Fruit fly (Drosophila melanogaster): Measurements from ENCODE around the gene CG31523.

CG31523 gene

dm6 chr3R:4433441-4434077 is 45.4 kb downstream of the CG31523 start, which contains the start of the genes eIF3a and CG1074 (continued):
- 0 out of 3 replicates have a peak, but pooled peaks have one; percentile 33 for TF ChIP-seq CG11695 (GFP tag; IDR thresholded peaks at IDR 0.05)
- no peak for TF ChIP-seq klu (GFP tag; IDR thresholded peaks at IDR 0.05)
- TF ChIP-seq Nf-YC (tag; optimal IDR thresholded peaks at IDR 0.05) = peak; percentile 64
- peak; percentile 56; the same call in 1 of the 4 replicates for TF ChIP-seq Gug (GFP tag; IDR thresholded peaks at IDR 0.05)
- peak; percentile 87 for TF ChIP-seq HmgZ (tag; optimal IDR thresholded peaks at IDR 0.05)
- peak; percentile 24 for TF ChIP-seq CG7556 (GFP tag; optimal IDR thresholded peaks at IDR 0.05)
- peak; percentile 50 for TF ChIP-seq Xrp1 (GFP tag; IDR thresholded peaks at IDR 0.05)
- peak; percentile 80 for TF ChIP-seq CG32532 (GFP tag; IDR thresholded peaks at IDR 0.05)
- TF ChIP-seq Abd-B (GFP tag; optimal IDR thresholded peaks at IDR 0.05) = no peak
- TF ChIP-seq MTF-1 (GFP tag; optimal IDR thresholded peaks at IDR 0.05; ENCODE audit: borderline replicate concordance) = peak; percentile 55
- TF ChIP-seq CG11456 (GFP tag; IDR thresholded peaks at IDR 0.05) = peak; percentile 86
- TF ChIP-seq HLH3B (GFP tag; IDR thresholded peaks at IDR 0.05) = no peak
- TF ChIP-seq tna (GFP tag; IDR thresholded peaks at IDR 0.05; ENCODE audit: partially characterized antibody) = peak; percentile 94
- peak; percentile 67 for TF ChIP-seq CG10431 (GFP tag; optimal IDR thresholded peaks at IDR 0.05)
- peak; percentile 62 for TF ChIP-seq CG17359 (tag; optimal IDR thresholded peaks at IDR 0.05)
- peak; percentile 36 for TF ChIP-seq CG9876 (GFP tag; optimal IDR thresholded peaks at IDR 0.05)
- no peak for TF ChIP-seq CG17568 (GFP tag; optimal IDR thresholded peaks at IDR 0.05)
- no peak for TF ChIP-seq fru (optimal IDR thresholded peaks at IDR 0.05)
- TF ChIP-seq Hey (tag; optimal IDR thresholded peaks at IDR 0.05) = no peak
- TF ChIP-seq pan (optimal IDR thresholded peaks at IDR 0.05) = no peak
- TF ChIP-seq pan (GFP tag; optimal IDR thresholded peaks at IDR 0.05 in 1 of 2, IDR thresholded peaks at IDR 0.05 in 1 of 2) = peak in 1 of 2 experiments; percentile 69
- peak; percentile 95 for TF ChIP-seq CG12659 (GFP tag; optimal IDR thresholded peaks at IDR 0.05)
- peak; percentile 75 for TF ChIP-seq nerfin-1 (tag; optimal IDR thresholded peaks at IDR 0.05)
- TF ChIP-seq CG9215 (GFP tag; IDR thresholded peaks at IDR 0.05) = no peak
- no peak for TF ChIP-seq CG8765 (GFP tag; IDR thresholded peaks at IDR 0.05)
- peak; percentile 83 for TF ChIP-seq CG2129 (GFP tag; IDR thresholded peaks at IDR 0.05; ENCODE audit: partially characterized antibody)
- TF ChIP-seq Opbp (GFP tag; IDR thresholded peaks at IDR 0.05; ENCODE audit: partially characterized antibody) = peak; percentile 99
- TF ChIP-seq CG3847 (GFP tag; IDR thresholded peaks at IDR 0.05) = peak; percentile 81
- peak; percentile 62 for TF ChIP-seq Neu2 (GFP tag; optimal IDR thresholded peaks at IDR 0.05; ENCODE audit: borderline replicate concordance)
- no peak for TF ChIP-seq jing (GFP tag; optimal IDR thresholded peaks at IDR 0.05)
- TF ChIP-seq CG17361 (GFP tag; IDR thresholded peaks at IDR 0.05) = peak; percentile 59; the same call in 2 of the 3 replicates
- TF ChIP-seq Antp (GFP tag; optimal IDR thresholded peaks at IDR 0.05) = peak; percentile 52
- TF ChIP-seq CG16863 (GFP tag; optimal IDR thresholded peaks at IDR 0.05) = peak; percentile 32
- TF ChIP-seq CG4730 (GFP tag; IDR thresholded peaks at IDR 0.05) = peak; percentile 38; the same call in 1 of the 2 replicates
- peak; percentile 69 for TF ChIP-seq CG18011 (GFP tag; optimal IDR thresholded peaks at IDR 0.05)
- no peak for TF ChIP-seq z (GFP tag; IDR thresholded peaks at IDR 0.05)
- TF ChIP-seq nom (GFP tag; optimal IDR thresholded peaks at IDR 0.05) = peak; percentile 83
- TF ChIP-seq Oli (tag; optimal IDR thresholded peaks at IDR 0.05) = no peak
- TF ChIP-seq NC2α (GFP tag; optimal IDR thresholded peaks at IDR 0.05) = peak; percentile 54
- TF ChIP-seq CG12744 (GFP tag; optimal IDR thresholded peaks at IDR 0.05) = peak; percentile 54
- TF ChIP-seq al (GFP tag; IDR thresholded peaks at IDR 0.05) = peak; percentile 21; the same call in 1 of the 2 replicates
- no peak for TF ChIP-seq Tbp (GFP tag; optimal IDR thresholded peaks at IDR 0.05)
- TF ChIP-seq cato (GFP tag; optimal IDR thresholded peaks at IDR 0.05; ENCODE audit: borderline replicate concordance) = no peak
- peak; percentile 37; the same call in 1 of the 2 replicates for TF ChIP-seq Oaz (GFP tag; IDR thresholded peaks at IDR 0.05)
- TF ChIP-seq ro (GFP tag; IDR thresholded peaks at IDR 0.05) = no peak
- TF ChIP-seq her (GFP tag; optimal IDR thresholded peaks at IDR 0.05) = peak; percentile 66
- peak; percentile 32; the same call in 1 of the 2 replicates for TF ChIP-seq Awh (GFP tag; IDR thresholded peaks at IDR 0.05)
- TF ChIP-seq psq (GFP tag; optimal IDR thresholded peaks at IDR 0.05) = peak; percentile 13
- TF ChIP-seq CG7928 (GFP tag; optimal IDR thresholded peaks at IDR 0.05) = peak; percentile 84
- TF ChIP-seq ci (GFP tag; IDR thresholded peaks at IDR 0.05) = peak; percentile 88
